Worm (Caenorhabditis elegans) whole organism, young adult: ENCODE data around the gene msh-5.

Experiments used
- B0261.1 ChIP-seq: sonication (generic microtip); optimal IDR thresholded peaks from 2 replicates; lab custom pipeline; 2016; ENCODE audit warnings: mild to moderate bottlenecking, missing genetic modification characterization, moderate library complexity, missing compliant biosample characterization
- bed-2 ChIP-seq: fragments of 200-800 bp; sonication (Bioruptor generic); IDR thresholded peaks from 2 replicates; pipeline ENCODE4 v1.3.6; 2022; ENCODE audit warnings: missing genetic modification reagents, missing genetic modification characterization, missing compliant biosample characterization
- ceh-27 ChIP-seq: fragments of 200-800 bp; sonication (Bioruptor generic); optimal IDR thresholded peaks from 2 replicates; lab custom pipeline; 2018; ENCODE audit warnings: mild to moderate bottlenecking, missing genetic modification characterization, moderate library complexity, missing compliant biosample characterization
- lin-54 ChIP-seq: fragments of 200-800 bp; sonication (Bioruptor generic); optimal IDR thresholded peaks from 2 replicates; lab custom pipeline; 2018; ENCODE audit warnings: mild to moderate bottlenecking, missing genetic modification characterization, missing compliant biosample characterization
- mes-4 ChIP-seq: sonication (generic microtip); optimal IDR thresholded peaks from 2 replicates; lab custom pipeline; 2016; ENCODE audit warnings: missing genotype, missing genetic modification characterization, missing compliant biosample characterization
- nhr-27 ChIP-seq: fragments of 200-800 bp; sonication (Bioruptor generic); optimal IDR thresholded peaks from 2 replicates; lab custom pipeline; 2018; ENCODE audit warnings: mild to moderate bottlenecking, missing genetic modification characterization, moderate library complexity, missing compliant biosample characterization
- nhr-90 ChIP-seq: sonication (generic microtip); optimal IDR thresholded peaks from 2 replicates; lab custom pipeline; 2016; ENCODE audit warnings: missing genotype, mild to moderate bottlenecking, missing genetic modification characterization, missing compliant biosample characterization
- pha-4 ChIP-seq: fragments of 150-350 bp; sonication (generic microtip); optimal IDR thresholded peaks from 2 replicates; lab custom pipeline; 2014; ENCODE audit warnings: missing biosample characterization, missing genetic modification reagents, missing genetic modification characterization
- sea-2 ChIP-seq: fragments of 200-800 bp; sonication (Bioruptor generic); IDR thresholded peaks from 2 replicates; pipeline ENCODE4 v1.3.6; 2022; ENCODE audit warnings: missing genetic modification characterization, missing compliant biosample characterization
- snpc-4 ChIP-seq, 5 experiments: fragments of 150-350 bp in 1 of 5; sonication (generic microtip) in 4 of 5; optimal IDR thresholded peaks; 2 replicates each; lab custom pipeline; 2014 to 2018; ENCODE audit warnings: missing genetic modification characterization in 5 of 5, missing biosample characterization in 3 of 5, antibody characterized with exemption in 2 of 5, mild to moderate bottlenecking in 2 of 5, missing compliant biosample characterization in 2 of 5, missing genotype in 2 of 5, moderate library complexity in 2 of 5, missing genetic modification reagents in 1 of 5
- tbx-9 ChIP-seq: sonication (generic microtip); optimal IDR thresholded peaks from 2 replicates; lab custom pipeline; 2016; ENCODE audit warnings: borderline replicate concordance, missing genetic modification characterization, inconsistent platforms, missing compliant biosample characterization
- unc-130 ChIP-seq: sonication (generic microtip); optimal IDR thresholded peaks from 2 replicates; lab custom pipeline; 2016; ENCODE audit warnings: missing genetic modification reagents, missing genetic modification characterization, missing compliant biosample characterization

ce11 chrIV:13110876-13111275 lies 44.2 kb upstream of the msh-5 start:
- TF ChIP-seq pha-4, result no peak
- TF ChIP-seq tbx-9 (tag; lab: Kevin White, UChicago), result no peak
- TF ChIP-seq B0261.1, result no peak
- no peak for TF ChIP-seq bed-2 (GFP tag; lab: Robert Waterston, UW)
- no peak for TF ChIP-seq sea-2 (GFP tag; lab: Robert Waterston, UW)
- no peak for TF ChIP-seq nhr-90 (tag; lab: Kevin White, UChicago)
- TF ChIP-seq nhr-27 (tag; lab: Kevin White, UChicago), result no peak
- TF ChIP-seq lin-54 (GFP tag; lab: Kevin White, UChicago), result no peak
- no peak for TF ChIP-seq unc-130 (GFP tag; lab: Kevin White, UChicago)
- TF ChIP-seq ceh-27 (GFP tag; lab: Kevin White, UChicago), result no peak
- TF ChIP-seq mes-4 (tag; lab: Kevin White, UChicago), result no peak
- TF ChIP-seq snpc-4 (GFP tag; optimal IDR thresholded peaks at IDR 0.05; lab: Kevin White, UChicago), result no peak
- no peak for TF ChIP-seq snpc-4 (tag; optimal IDR thresholded peaks at IDR 0.05; lab: Kevin White, UChicago)
